Worm (Caenorhabditis elegans) whole organism, L3 larva: Measurements from ENCODE around the gene srx-93.

Source experiments
- R02D3.7 ChIP-seq: fragments of 150-350 bp; optimal IDR thresholded peaks from 2 replicates; lab custom pipeline; 2014; ENCODE audit warnings: missing biosample characterization, missing genetic modification characterization
- ZK546.5 ChIP-seq: sonication (generic microtip); optimal IDR thresholded peaks from 2 replicates; lab custom pipeline; 2017; ENCODE audit warnings: missing biosample characterization, missing genetic modification characterization
- aly-2 ChIP-seq: fragments of 150-350 bp; optimal IDR thresholded peaks from 2 replicates; lab custom pipeline; 2014; ENCODE audit warnings: missing biosample characterization, missing genetic modification characterization
- ama-1 ChIP-seq: fragments of 150-350 bp; optimal IDR thresholded peaks from 2 replicates; lab custom pipeline; 2018
- ceh-28 ChIP-seq: fragments of 150-350 bp; optimal IDR thresholded peaks from 2 replicates; lab custom pipeline; 2014; ENCODE audit warnings: missing biosample characterization, missing genetic modification reagents, missing genetic modification characterization
- ceh-82 ChIP-seq: fragments of 150-350 bp; optimal IDR thresholded peaks from 2 replicates; lab custom pipeline; 2014; ENCODE audit warnings: missing biosample characterization, missing genetic modification characterization
- ceh-9 ChIP-seq: sonication (generic microtip); optimal IDR thresholded peaks from 2 replicates; lab custom pipeline; 2018; ENCODE audit warnings: missing biosample characterization, missing genetic modification characterization
- daf-12 ChIP-seq: fragments of 150-350 bp; optimal IDR thresholded peaks from 2 replicates; lab custom pipeline; 2014; ENCODE audit warnings: missing biosample characterization, missing genetic modification reagents, missing genetic modification characterization
- egl-5 ChIP-seq: fragments of 150-350 bp; optimal IDR thresholded peaks from 2 replicates; lab custom pipeline; 2017; ENCODE audit warnings: missing biosample characterization, missing genetic modification reagents, missing genetic modification characterization, inconsistent platforms
- elt-1 ChIP-seq: fragments of 150-350 bp; optimal IDR thresholded peaks from 2 replicates; lab custom pipeline; 2014; ENCODE audit warnings: missing biosample characterization, missing genetic modification characterization
- elt-2 ChIP-seq: sonication (generic microtip); optimal IDR thresholded peaks from 2 replicates; lab custom pipeline; 2016; ENCODE audit warnings: missing genetic modification reagents, mild to moderate bottlenecking, missing genetic modification characterization, missing compliant biosample characterization
- elt-3 ChIP-seq, 3 experiments: fragments of 150-350 bp in 1 of 3; sonication (generic microtip) in 2 of 3; optimal IDR thresholded peaks; 2 replicates in 2 of 3; 4 replicates in 1 of 3; lab custom pipeline; 2014 to 2017; ENCODE audit warnings: missing biosample characterization in 3 of 3, missing genetic modification characterization in 3 of 3
- eor-1 ChIP-seq, 2 experiments: fragments of 150-350 bp; optimal IDR thresholded peaks; 2 replicates each; lab custom pipeline; 2014 to 2018; ENCODE audit warnings: missing biosample characterization in 2 of 2, missing genetic modification characterization in 2 of 2
- fkh-2 ChIP-seq: fragments of 150-350 bp; optimal IDR thresholded peaks from 2 replicates; lab custom pipeline; 2014; ENCODE audit warnings: missing biosample characterization, missing genetic modification reagents, missing genetic modification characterization
- hmg-11 ChIP-seq: sonication (generic microtip); optimal IDR thresholded peaks from 2 replicates; lab custom pipeline; 2016; ENCODE audit warnings: missing genetic modification characterization, missing compliant biosample characterization
- lin-15B ChIP-seq: fragments of 150-350 bp; optimal IDR thresholded peaks from 2 replicates; lab custom pipeline; 2014; ENCODE audit warnings: missing biosample characterization, missing genetic modification characterization
- lin-39 ChIP-seq: fragments of 150-350 bp; optimal IDR thresholded peaks from 2 replicates; lab custom pipeline; 2018; ENCODE audit warnings: missing biosample characterization, missing genetic modification reagents, missing genetic modification characterization
- lsy-12 ChIP-seq: sonication (generic microtip); optimal IDR thresholded peaks from 2 replicates; lab custom pipeline; 2016; ENCODE audit warnings: mild to moderate bottlenecking, missing genetic modification characterization, missing compliant biosample characterization
- mdl-1 ChIP-seq: fragments of 150-350 bp; optimal IDR thresholded peaks from 2 replicates; lab custom pipeline; 2014; ENCODE audit warnings: missing biosample characterization, missing genetic modification characterization
- nfya-1 ChIP-seq: sonication (generic microtip); optimal IDR thresholded peaks from 2 replicates; lab custom pipeline; 2017; ENCODE audit warnings: missing genetic modification characterization, mild to moderate bottlenecking, missing compliant biosample characterization, antibody characterized with exemption, moderate library complexity; ENCODE audit not compliant: insufficient read depth
- nhr-11 ChIP-seq: fragments of 150-350 bp; optimal IDR thresholded peaks from 2 replicates; lab custom pipeline; 2014; ENCODE audit warnings: missing biosample characterization, missing genetic modification characterization
- nhr-12 ChIP-seq: fragments of 150-350 bp; optimal IDR thresholded peaks from 2 replicates; lab custom pipeline; 2014; ENCODE audit warnings: missing biosample characterization, missing genetic modification characterization
- nhr-23 ChIP-seq: fragments of 150-350 bp; optimal IDR thresholded peaks from 2 replicates; lab custom pipeline; 2014; ENCODE audit warnings: missing biosample characterization, missing genetic modification reagents, missing genetic modification characterization
- nhr-237 ChIP-seq: fragments of 150-350 bp; optimal IDR thresholded peaks from 2 replicates; lab custom pipeline; 2014; ENCODE audit warnings: missing biosample characterization, missing genetic modification characterization
- nhr-43 ChIP-seq: sonication (generic microtip); optimal IDR thresholded peaks from 2 replicates; lab custom pipeline; 2016; ENCODE audit warnings: mild to moderate bottlenecking, missing genetic modification characterization, missing compliant biosample characterization; ENCODE audit not compliant: poor library complexity, severe bottlenecking
- nhr-67 ChIP-seq: fragments of 150-350 bp; optimal IDR thresholded peaks from 2 replicates; lab custom pipeline; 2014; ENCODE audit warnings: missing biosample characterization, missing genetic modification characterization
- nhr-77 ChIP-seq: fragments of 150-350 bp; optimal IDR thresholded peaks from 2 replicates; lab custom pipeline; 2014; ENCODE audit warnings: missing biosample characterization, missing genetic modification characterization
- pha-4 ChIP-seq: fragments of 150-350 bp; optimal IDR thresholded peaks from 2 replicates; lab custom pipeline; 2014; ENCODE audit warnings: missing biosample characterization, missing genetic modification reagents, missing genetic modification characterization
- pqm-1 ChIP-seq: fragments of 150-350 bp; optimal IDR thresholded peaks from 2 replicates; lab custom pipeline; 2017; ENCODE audit warnings: missing biosample characterization, missing genetic modification characterization, inconsistent platforms
- sea-2 ChIP-seq: fragments of 150-350 bp; sonication (generic microtip); optimal IDR thresholded peaks from 4 replicates; lab custom pipeline; 2014; ENCODE audit warnings: missing biosample characterization, missing genetic modification reagents, missing genetic modification characterization
- snpc-4 ChIP-seq: fragments of 150-350 bp; optimal IDR thresholded peaks from 2 replicates; lab custom pipeline; 2014; ENCODE audit warnings: missing biosample characterization, missing genetic modification characterization
- tbx-2 ChIP-seq: sonication (generic microtip); optimal IDR thresholded peaks from 2 replicates; lab custom pipeline; 2016; ENCODE audit warnings: mild to moderate bottlenecking, missing genetic modification characterization, missing compliant biosample characterization
- unc-39 ChIP-seq: sonication (generic microtip); optimal IDR thresholded peaks from 4 replicates; lab custom pipeline; 2017; ENCODE audit warnings: missing biosample characterization, missing genetic modification characterization
- unc-62 ChIP-seq: fragments of 150-350 bp; sonication (generic microtip); optimal IDR thresholded peaks from 4 replicates; lab custom pipeline; 2014; ENCODE audit warnings: missing biosample characterization, missing genetic modification reagents, missing genetic modification characterization
- ztf-11 ChIP-seq: fragments of 150-350 bp; optimal IDR thresholded peaks from 2 replicates; lab custom pipeline; 2014; ENCODE audit warnings: missing biosample characterization, missing genetic modification characterization
- ztf-4 ChIP-seq: fragments of 150-350 bp; optimal IDR thresholded peaks from 2 replicates; lab custom pipeline; 2014; ENCODE audit warnings: missing biosample characterization, missing genetic modification characterization

The srx-93 gene

ce11 chrV:3588223-3588622 is 32.3 kb downstream of the srx-93 start:
- peak; percentile 60 for TF ChIP-seq nhr-43
- TF ChIP-seq ZK546.5 (tag; lab: Kevin White, UChicago), result no peak
- no peak for TF ChIP-seq elt-2 (tag; lab: Kevin White, UChicago)
- no peak for TF ChIP-seq mdl-1 (tag; lab: Kevin White, UChicago)
- no peak for TF ChIP-seq egl-5 (tag; lab: Kevin White, UChicago)
- TF ChIP-seq ama-1, result no peak
- no peak for TF ChIP-seq tbx-2
- no peak for TF ChIP-seq R02D3.7 (tag; lab: Kevin White, UChicago)
- peak; percentile 5 for TF ChIP-seq nfya-1 (tag; lab: Kevin White, UChicago)
- TF ChIP-seq pqm-1 (tag; lab: Kevin White, UChicago), result no peak
- TF ChIP-seq lin-15B (tag; lab: Kevin White, UChicago), result no peak
- no peak for TF ChIP-seq elt-3 (tag; optimal IDR thresholded peaks at IDR 0.05; lab: Kevin White, UChicago)
- TF ChIP-seq sea-2 (GFP tag; lab: Kevin White, UChicago), result no peak
- no peak for TF ChIP-seq lin-39

DNA sequence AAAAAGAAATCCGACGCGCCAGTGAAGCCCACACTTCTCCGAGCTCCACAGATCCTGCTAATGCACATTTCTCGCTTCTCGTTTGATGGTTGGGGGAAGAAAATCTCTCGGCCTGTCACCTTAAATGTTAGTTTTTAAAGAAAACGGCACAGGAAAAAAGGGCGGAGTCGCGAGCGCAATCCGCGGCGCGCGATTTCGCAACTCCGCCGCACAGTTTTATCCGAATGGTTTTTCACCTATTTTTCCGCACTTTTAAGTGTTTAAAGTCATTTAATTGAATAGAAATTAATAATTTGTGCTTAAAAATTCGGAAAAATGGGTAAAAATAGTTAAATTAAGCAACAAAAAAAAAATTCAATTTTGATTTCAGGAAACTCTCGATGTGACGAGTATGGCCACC is 32.9 kb downstream of the srx-93 start:
- TF ChIP-seq ama-1 (no peak), elt-2 (tag; lab: Kevin White, UChicago) (peak; percentile 20), nhr-43 (peak; percentile 1), nfya-1 (tag; lab: Kevin White, UChicago) (peak; percentile 33), nhr-77 (tag; lab: Kevin White, UChicago) (no peak), egl-5 (tag; lab: Kevin White, UChicago) (no peak), eor-1 (tag; optimal IDR thresholded peaks at IDR 0.05; lab: Kevin White, UChicago) (no peak), ceh-82 (tag; lab: Kevin White, UChicago) (no peak), pqm-1 (tag; lab: Kevin White, UChicago) (peak; percentile 10), nhr-237 (tag; lab: Kevin White, UChicago) (no peak), pha-4 (tag; lab: Kevin White, UChicago) (peak; percentile 24), nhr-23 (tag; lab: Kevin White, UChicago) (peak; percentile 17), hmg-11 (tag; lab: Kevin White, UChicago) (peak; percentile 11)
- TF ChIP-seq, all 47 proteins: peak for 7

DNA sequence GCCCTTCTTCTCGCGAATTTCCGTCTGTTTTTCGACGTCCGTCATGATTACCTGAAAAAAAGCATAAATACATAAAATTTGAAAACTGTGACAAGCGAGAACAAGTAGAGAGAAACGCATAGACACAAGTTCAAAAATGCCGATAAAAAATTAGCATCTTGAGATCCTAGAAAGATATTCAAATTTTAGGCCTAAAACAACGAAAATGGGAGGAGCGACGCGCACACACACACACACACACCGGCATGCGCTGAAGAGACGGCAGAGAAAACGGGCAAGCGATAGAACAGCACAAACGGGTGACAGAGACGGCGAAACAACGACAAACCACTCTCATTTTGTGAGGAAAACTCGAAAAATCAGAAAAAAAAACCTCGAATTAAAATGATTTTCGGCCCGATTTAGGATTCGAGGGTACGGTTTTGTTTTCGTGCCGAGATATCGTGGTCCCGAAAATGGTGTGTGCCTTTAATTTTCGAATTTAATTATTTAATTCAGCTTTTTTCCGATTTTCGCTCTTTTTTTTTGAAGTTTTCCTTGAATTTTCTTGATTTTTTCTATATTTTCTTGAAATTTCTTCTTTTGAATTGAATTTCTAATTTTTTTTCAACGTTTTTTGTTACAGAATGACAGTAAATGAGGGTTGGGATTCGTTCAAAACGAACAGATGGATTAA is 34.4 kb downstream of the srx-93 start, which contains the start of the genes rpl-11.1 and T22F3.2:
Gene rpl-11.1 (minus strand): TSS at position 51 of the 676 bp plus-strand sequence.
Gene T22F3.2 (plus strand): TSS at position 626 of the 676 bp plus-strand sequence.
- TF ChIP-seq nfya-1 (tag; lab: Kevin White, UChicago) (peak; percentile 47), hmg-11 (tag; lab: Kevin White, UChicago) (peak; percentile 25), nhr-11 (no peak), pha-4 (tag; lab: Kevin White, UChicago) (peak; percentile 24)
- TF ChIP-seq, all 47 proteins: peak for 3

ce11 chrV:3585011-3585410 is 35.5 kb downstream of the srx-93 start:
- TF ChIP-seq snpc-4 (no peak), eor-1 (tag; optimal IDR thresholded peaks at IDR 0.05; lab: Kevin White, UChicago) (no peak), unc-62 (no peak), aly-2 (tag; lab: Kevin White, UChicago) (peak; percentile 49), ama-1 (peak; percentile 15), ceh-9 (tag; lab: Kevin White, UChicago) (no peak), ztf-11 (tag; lab: Kevin White, UChicago) (no peak), pqm-1 (tag; lab: Kevin White, UChicago) (no peak), elt-1 (tag; lab: Kevin White, UChicago) (no peak)
- TF ChIP-seq, all 47 proteins: peak for 2

DNA sequence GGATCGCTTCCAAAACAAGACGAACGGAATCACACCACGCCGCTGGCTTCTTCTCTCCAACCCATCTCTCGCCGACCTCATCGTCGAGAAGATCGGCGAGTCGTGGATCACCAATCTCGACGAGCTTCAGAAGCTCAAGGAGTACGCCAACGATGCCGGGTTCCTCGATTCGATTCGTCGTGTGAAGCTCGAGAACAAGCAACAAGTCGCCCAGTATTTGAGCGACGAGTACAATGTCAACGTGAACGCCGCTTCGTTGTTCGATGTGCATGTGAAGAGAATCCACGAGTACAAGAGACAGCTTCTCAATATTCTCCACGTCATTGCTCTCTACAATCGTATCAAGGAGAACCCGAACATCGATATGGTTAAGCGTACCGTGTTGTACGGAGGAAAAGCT is 36.9 kb downstream of the srx-93 start:
- no peak for TF ChIP-seq ztf-4
- TF ChIP-seq nhr-12 (tag; lab: Kevin White, UChicago), result no peak
- no peak for TF ChIP-seq unc-39 (tag; lab: Kevin White, UChicago)
- no peak for TF ChIP-seq nfya-1 (tag; lab: Kevin White, UChicago)
- TF ChIP-seq nhr-67 (tag; lab: Kevin White, UChicago), result no peak
- TF ChIP-seq unc-62, result no peak
- TF ChIP-seq R02D3.7 (tag; lab: Kevin White, UChicago), result no peak
- TF ChIP-seq nhr-43, result no peak
- no peak for TF ChIP-seq fkh-2 (tag; lab: Kevin White, UChicago)
- no peak for TF ChIP-seq mdl-1 (tag; lab: Kevin White, UChicago)
- no peak for TF ChIP-seq lsy-12 (tag; lab: Kevin White, UChicago)
- TF ChIP-seq daf-12, result no peak
- TF ChIP-seq ceh-28 (tag; lab: Kevin White, UChicago), result no peak
- no peak for TF ChIP-seq egl-5 (tag; lab: Kevin White, UChicago)
- no peak for TF ChIP-seq nhr-23 (tag; lab: Kevin White, UChicago)
- TF ChIP-seq eor-1 (tag; optimal IDR thresholded peaks at IDR 0.05; lab: Kevin White, UChicago), result no peak
- no peak for TF ChIP-seq ceh-9 (tag; lab: Kevin White, UChicago)
- TF ChIP-seq lin-15B (tag; lab: Kevin White, UChicago), result no peak
